Worm (Caenorhabditis elegans) whole organism, L4 larva: ENCODE data around the gene F46H5.11.

Experiments
- D1046.2 ChIP-seq: fragments of 200-800 bp; sonication (Bioruptor generic); IDR thresholded peaks from 2 replicates; pipeline ENCODE4 v1.3.6; 2022; ENCODE audit warnings: missing genetic modification characterization, missing compliant biosample characterization
- F10B5.3 ChIP-seq: sonication (generic microtip); optimal IDR thresholded peaks from 2 replicates; lab custom pipeline; 2016; ENCODE audit warnings: mild to moderate bottlenecking, missing genetic modification characterization, missing compliant biosample characterization
- F26F4.8 ChIP-seq: fragments of 200-800 bp; sonication (Bioruptor generic); conservative IDR thresholded peaks from 2 replicates; pipeline ENCODE4 v1.3.6; 2022; ENCODE audit warnings: missing genetic modification characterization, missing compliant biosample characterization
- F37D6.2 ChIP-seq: sonication (generic microtip); optimal IDR thresholded peaks from 2 replicates; lab custom pipeline; 2016; ENCODE audit warnings: mild to moderate bottlenecking, missing genetic modification characterization, missing compliant biosample characterization
- F49E8.2 ChIP-seq: sonication (generic microtip); optimal IDR thresholded peaks from 2 replicates; lab custom pipeline; 2016; ENCODE audit warnings: missing compliant biosample characterization, mild to moderate bottlenecking, missing genetic modification characterization, borderline replicate concordance
- R02D3.7 ChIP-seq: fragments of 150-350 bp; sonication (generic microtip); optimal IDR thresholded peaks from 3 replicates; lab custom pipeline; 2014; ENCODE audit warnings: missing biosample characterization, missing genetic modification characterization
- Y48G9A.11 ChIP-seq: fragments of 200-800 bp; sonication (Bioruptor generic); IDR thresholded peaks from 2 replicates; pipeline ENCODE4 v1.3.6; 2022; ENCODE audit warnings: missing genetic modification reagents, missing genetic modification characterization, missing compliant biosample characterization
- Y75B8A.6 ChIP-seq: fragments of 200-800 bp; sonication (Bioruptor generic); IDR thresholded peaks from 2 replicates; pipeline ENCODE4 v1.3.6; 2022; ENCODE audit warnings: missing genetic modification reagents, missing genetic modification characterization, missing compliant biosample characterization
- ZK337.2 ChIP-seq: fragments of 200-800 bp; sonication (Bioruptor generic); IDR thresholded peaks from 2 replicates; pipeline ENCODE4 v1.3.6; 2022; ENCODE audit warnings: missing genetic modification reagents, missing genetic modification characterization, missing compliant biosample characterization
- ZK546.5 ChIP-seq, 2 experiments: sonication (generic microtip); optimal IDR thresholded peaks; 2 replicates each; lab custom pipeline; 2017; ENCODE audit warnings: missing biosample characterization in 2 of 2, missing genetic modification characterization in 2 of 2
- aha-1 ChIP-seq: fragments of 150-350 bp; peaks from one replicate; lab custom pipeline; 2014; ENCODE audit warnings: missing biosample characterization, missing genetic modification characterization
- aly-2 ChIP-seq: sonication (generic microtip); optimal IDR thresholded peaks from 2 replicates; lab custom pipeline; 2018; ENCODE audit warnings: missing biosample characterization, missing genetic modification characterization
- ama-1 ChIP-seq: fragments of 150-350 bp; optimal IDR thresholded peaks from 2 replicates; lab custom pipeline; 2014; ENCODE audit warnings: inconsistent platforms, mixed read lengths
- ceh-20 ChIP-seq: fragments of 200-800 bp; sonication (Bioruptor generic); IDR thresholded peaks from 2 replicates; pipeline ENCODE4 v1.3.6; 2022; ENCODE audit warnings: missing genetic modification reagents, missing genetic modification characterization, missing compliant biosample characterization
- ceh-82 ChIP-seq: sonication (generic microtip); optimal IDR thresholded peaks from 2 replicates; lab custom pipeline; 2017; ENCODE audit warnings: missing biosample characterization, missing genetic modification characterization
- ctbp-1 ChIP-seq: fragments of 200-800 bp; sonication (Bioruptor generic); IDR thresholded peaks from 2 replicates; pipeline ENCODE4 v1.3.6; 2022; ENCODE audit warnings: missing genetic modification reagents, missing genetic modification characterization, missing compliant biosample characterization
- daf-16 ChIP-seq, 3 experiments: sonication (generic microtip); optimal IDR thresholded peaks; 2 replicates each; lab custom pipeline; 2016 to 2017; ENCODE audit warnings: missing genetic modification characterization in 3 of 3, missing genetic modification reagents in 3 of 3, mild to moderate bottlenecking in 2 of 3, missing compliant biosample characterization in 2 of 3, missing biosample characterization in 1 of 3, moderate library complexity in 1 of 3
- daf-19 ChIP-seq: fragments of 200-800 bp; sonication (Bioruptor generic); conservative IDR thresholded peaks from 2 replicates; pipeline ENCODE4 v1.3.6; 2022; ENCODE audit warnings: missing genetic modification characterization, missing compliant biosample characterization
- dmd-6 ChIP-seq: fragments of 200-800 bp; sonication (Bioruptor generic); IDR thresholded peaks from 2 replicates; pipeline ENCODE4 v1.3.6; 2022; ENCODE audit warnings: missing genetic modification reagents, missing genetic modification characterization, missing compliant biosample characterization
- dmd-9 ChIP-seq: fragments of 200-800 bp; sonication (Bioruptor generic); IDR thresholded peaks from 2 replicates; pipeline ENCODE4 v1.3.6; 2022; ENCODE audit warnings: missing genetic modification reagents, missing genetic modification characterization, missing compliant biosample characterization
- dpl-1 ChIP-seq: fragments of 150-350 bp; optimal IDR thresholded peaks from 2 replicates; lab custom pipeline; 2014; ENCODE audit warnings: missing biosample characterization, missing genetic modification reagents, missing genetic modification characterization
- dve-1 ChIP-seq: sonication (generic microtip); optimal IDR thresholded peaks from 2 replicates; lab custom pipeline; 2017; ENCODE audit warnings: antibody characterized with exemption, mild to moderate bottlenecking, missing genetic modification characterization, missing compliant biosample characterization; ENCODE audit not compliant: insufficient read depth
- egl-43 ChIP-seq: fragments of 200-800 bp; sonication (Bioruptor generic); IDR thresholded peaks from 2 replicates; pipeline ENCODE4 v1.3.6; 2022; ENCODE audit warnings: missing genetic modification reagents, missing genetic modification characterization, missing compliant biosample characterization
- hif-1 ChIP-seq, 2 experiments: sonication (generic microtip); optimal IDR thresholded peaks; 2 replicates each; lab custom pipeline; 2016 to 2017; ENCODE audit warnings: missing compliant biosample characterization in 2 of 2, missing genetic modification characterization in 2 of 2, missing genetic modification reagents in 2 of 2, missing genotype in 2 of 2, mild to moderate bottlenecking in 1 of 2
- hlh-30 ChIP-seq: sonication (generic microtip); optimal IDR thresholded peaks from 2 replicates; lab custom pipeline; 2017; ENCODE audit warnings: antibody characterized with exemption, mild to moderate bottlenecking, missing genetic modification characterization, missing compliant biosample characterization; ENCODE audit not compliant: insufficient read depth
- hmg-1.1 ChIP-seq: fragments of 200-800 bp; sonication (Bioruptor generic); IDR thresholded peaks from 2 replicates; pipeline ENCODE4 v1.3.6; 2022; ENCODE audit warnings: missing genetic modification reagents, missing genetic modification characterization, missing compliant biosample characterization
- lim-7 ChIP-seq: fragments of 200-800 bp; sonication (Bioruptor generic); IDR thresholded peaks from 2 replicates; pipeline ENCODE4 v1.3.6; 2022; ENCODE audit warnings: missing genetic modification characterization, missing compliant biosample characterization
- lin-1 ChIP-seq: fragments of 200-800 bp; sonication (Bioruptor generic); IDR thresholded peaks from 2 replicates; pipeline ENCODE4 v1.3.6; 2022; ENCODE audit warnings: missing genetic modification reagents, missing genetic modification characterization, missing compliant biosample characterization
- lin-13 ChIP-seq: fragments of 150-350 bp; optimal IDR thresholded peaks from 2 replicates; lab custom pipeline; 2014; ENCODE audit warnings: missing biosample characterization, missing genetic modification reagents, missing genetic modification characterization
- lin-15B ChIP-seq: fragments of 150-350 bp; sonication (generic microtip); optimal IDR thresholded peaks from 3 replicates; lab custom pipeline; 2014; ENCODE audit warnings: missing biosample characterization, missing genetic modification characterization
- lin-29 ChIP-seq: fragments of 200-800 bp; sonication (Bioruptor generic); IDR thresholded peaks from 2 replicates; pipeline ENCODE4 v1.3.6; 2022; ENCODE audit warnings: missing genetic modification reagents, missing genetic modification characterization, missing compliant biosample characterization
- lin-38 ChIP-seq: fragments of 200-800 bp; sonication (Bioruptor generic); IDR thresholded peaks from 2 replicates; pipeline ENCODE4 v1.3.6; 2022; ENCODE audit warnings: missing genetic modification reagents, missing genetic modification characterization, missing compliant biosample characterization
- mxl-3 ChIP-seq: fragments of 200-800 bp; sonication (Bioruptor generic); optimal IDR thresholded peaks from 2 replicates; lab custom pipeline; 2018; ENCODE audit warnings: mild to moderate bottlenecking, missing genetic modification characterization, missing compliant biosample characterization
- nhr-111 ChIP-seq: fragments of 200-800 bp; sonication (Bioruptor generic); optimal IDR thresholded peaks from 2 replicates; lab custom pipeline; 2018; ENCODE audit warnings: mild to moderate bottlenecking, missing genetic modification characterization, missing compliant biosample characterization
- nhr-237 ChIP-seq: sonication (generic microtip); optimal IDR thresholded peaks from 2 replicates; lab custom pipeline; 2017; ENCODE audit warnings: missing biosample characterization, missing genetic modification characterization
- nhr-25 ChIP-seq: sonication (generic microtip); optimal IDR thresholded peaks from 2 replicates; lab custom pipeline; 2017; ENCODE audit warnings: missing genetic modification characterization, mild to moderate bottlenecking, missing compliant biosample characterization, antibody characterized with exemption, moderate library complexity, borderline replicate concordance; ENCODE audit not compliant: insufficient read depth
- nhr-48 ChIP-seq: sonication (generic microtip); optimal IDR thresholded peaks from 2 replicates; lab custom pipeline; 2016; ENCODE audit warnings: mild to moderate bottlenecking, missing genetic modification characterization, missing compliant biosample characterization
- nhr-6 ChIP-seq: fragments of 150-350 bp; optimal IDR thresholded peaks from 2 replicates; lab custom pipeline; 2014; ENCODE audit warnings: missing biosample characterization, missing genetic modification characterization
- set-16 ChIP-seq: fragments of 200-800 bp; sonication (Bioruptor generic); IDR thresholded peaks from 2 replicates; pipeline ENCODE4 v1.3.6; 2022; ENCODE audit warnings: missing genetic modification reagents, missing genetic modification characterization, missing compliant biosample characterization
- skn-1 ChIP-seq: fragments of 150-350 bp; optimal IDR thresholded peaks from 2 replicates; lab custom pipeline; 2014; ENCODE audit warnings: missing biosample characterization, missing genetic modification characterization
- snpc-1.2 ChIP-seq: fragments of 200-800 bp; sonication (Bioruptor generic); IDR thresholded peaks from 2 replicates; pipeline ENCODE4 v1.3.6; 2022; ENCODE audit warnings: missing genetic modification reagents, missing genetic modification characterization, missing compliant biosample characterization
- snpc-4 ChIP-seq: fragments of 150-350 bp; optimal IDR thresholded peaks from 2 replicates; lab custom pipeline; 2014; ENCODE audit warnings: missing biosample characterization, missing genetic modification characterization
- spr-3 ChIP-seq: fragments of 200-800 bp; sonication (Bioruptor generic); optimal IDR thresholded peaks from 2 replicates; lab custom pipeline; 2018; ENCODE audit warnings: mild to moderate bottlenecking, missing genetic modification characterization, missing compliant biosample characterization
- unc-130 ChIP-seq: sonication (generic microtip); optimal IDR thresholded peaks from 2 replicates; lab custom pipeline; 2016; ENCODE audit warnings: missing genetic modification reagents, missing genetic modification characterization, missing compliant biosample characterization
- unc-39 ChIP-seq: sonication (generic microtip); optimal IDR thresholded peaks from 2 replicates; lab custom pipeline; 2017; ENCODE audit warnings: missing biosample characterization, missing genetic modification characterization
- unc-62 ChIP-seq, 3 experiments: fragments of 150-350 bp in 1 of 3; sonication (generic microtip); optimal IDR thresholded peaks in 2 of 3; peaks in 1 of 3; 1 replicate in 1 of 3; 2 replicates in 2 of 3; lab custom pipeline; 2014 to 2017; ENCODE audit warnings: missing biosample characterization in 3 of 3, missing genetic modification characterization in 3 of 3, missing genetic modification reagents in 3 of 3, missing genotype in 1 of 3
- vab-7 ChIP-seq: fragments of 200-800 bp; sonication (Bioruptor generic); IDR thresholded peaks from 2 replicates; pipeline ENCODE4 v1.3.6; 2022; ENCODE audit warnings: missing genetic modification reagents, missing genetic modification characterization, missing compliant biosample characterization
- zag-1 ChIP-seq: fragments of 150-350 bp; optimal IDR thresholded peaks from 2 replicates; lab custom pipeline; 2014; ENCODE audit warnings: missing biosample characterization, missing genetic modification characterization
- zfp-2 ChIP-seq: sonication (generic microtip); optimal IDR thresholded peaks from 2 replicates; lab custom pipeline; 2016; ENCODE audit warnings: mild to moderate bottlenecking, missing genetic modification characterization, missing compliant biosample characterization
- ztf-11 ChIP-seq: fragments of 150-350 bp; optimal IDR thresholded peaks from 2 replicates; lab custom pipeline; 2014; ENCODE audit warnings: missing biosample characterization, missing genetic modification characterization

Gene F46H5.11

ce11 chrX:7234723-7235203 is 37.1 kb downstream of the F46H5.11 start (continued):
- no peak for TF ChIP-seq lin-15B (tag; lab: Kevin White, UChicago)
- no peak for TF ChIP-seq zfp-2 (tag; lab: Kevin White, UChicago)
- peak; percentile 60 for TF ChIP-seq set-16 (GFP tag; lab: Robert Waterston, UW)
- TF ChIP-seq ZK546.5 (tag; optimal IDR thresholded peaks at IDR 0.05; lab: Kevin White, UChicago), result no peak
- peak; percentile 59; the same call in 1 of the 2 replicates for TF ChIP-seq ctbp-1
- no peak for TF ChIP-seq aly-2
- no peak for TF ChIP-seq ceh-20
- TF ChIP-seq unc-130 (GFP tag; lab: Kevin White, UChicago), result no peak
- peak; percentile 12 for TF ChIP-seq dve-1 (tag; lab: Kevin White, UChicago)
- TF ChIP-seq nhr-111, result no peak
- no peak for TF ChIP-seq Y75B8A.6
- TF ChIP-seq unc-62 (GFP tag; optimal IDR thresholded peaks at IDR 0.05 in 1 of 2; lab: Kevin White, UChicago), result no peak
- no peak for TF ChIP-seq unc-62 (tag; optimal IDR thresholded peaks at IDR 0.05; lab: Kevin White, UChicago)
- no peak for TF ChIP-seq ama-1 (lab: Kevin White, UChicago)
- TF ChIP-seq F49E8.2 (tag; lab: Kevin White, UChicago), result no peak
- TF ChIP-seq dpl-1 (GFP tag; lab: Kevin White, UChicago), result no peak
- TF ChIP-seq daf-19, result no peak
- no peak for TF ChIP-seq nhr-25
- TF ChIP-seq hmg-1.1 (GFP tag; lab: Robert Waterston, UW), result peak; percentile 79
- peak; percentile 51; the same call in 1 of the 2 replicates for TF ChIP-seq dmd-6 (GFP tag; lab: Robert Waterston, UW)
- peak; percentile 99 for TF ChIP-seq aha-1
- no peak for TF ChIP-seq nhr-48
- TF ChIP-seq lin-38, result no peak
- no peak for TF ChIP-seq unc-39 (tag; lab: Kevin White, UChicago)
- no peak for TF ChIP-seq F26F4.8 (GFP tag; lab: Robert Waterston, UW)
- 0 out of 2 replicates have a peak, but pooled peaks have one; percentile 22 for TF ChIP-seq lin-1 (GFP tag; lab: Robert Waterston, UW)
- TF ChIP-seq nhr-237 (tag; lab: Kevin White, UChicago), result no peak
- TF ChIP-seq snpc-1.2 (GFP tag; lab: Robert Waterston, UW), result peak; percentile 30; the same call in 1 of the 2 replicates
- no peak for TF ChIP-seq snpc-4 (tag; lab: Kevin White, UChicago)
- no peak for TF ChIP-seq spr-3 (GFP tag; lab: Kevin White, UChicago)
- peak; percentile 74 for TF ChIP-seq F37D6.2 (tag; lab: Kevin White, UChicago)
- no peak for TF ChIP-seq ZK337.2 (GFP tag; lab: Robert Waterston, UW)
- peak in 1 of 2 experiments; percentile 78 for TF ChIP-seq hif-1 (tag; optimal IDR thresholded peaks at IDR 0.05; lab: Kevin White, UChicago)
- TF ChIP-seq D1046.2 (GFP tag; lab: Robert Waterston, UW), result no peak
- no peak for TF ChIP-seq F10B5.3 (tag; lab: Kevin White, UChicago)
- TF ChIP-seq mxl-3, result peak; percentile 19
- no peak for TF ChIP-seq lin-29
- peak; percentile 37 for TF ChIP-seq nhr-6 (tag; lab: Kevin White, UChicago)
- TF ChIP-seq R02D3.7, result no peak
- TF ChIP-seq zag-1 (tag; lab: Kevin White, UChicago), result no peak
- TF ChIP-seq egl-43 (GFP tag; lab: Robert Waterston, UW), result peak; percentile 49; the same call in 1 of the 2 replicates
- TF ChIP-seq hlh-30 (tag; lab: Kevin White, UChicago), result peak; percentile 37
- TF ChIP-seq lin-13, result no peak
- TF ChIP-seq daf-16 (GFP tag; optimal IDR thresholded peaks at IDR 0.05; lab: Kevin White, UChicago), result peak in 1 of 2 experiments; percentile 36
- TF ChIP-seq daf-16 (tag; optimal IDR thresholded peaks at IDR 0.05; lab: Kevin White, UChicago), result peak; percentile 64
- no peak for TF ChIP-seq ztf-11 (tag; lab: Kevin White, UChicago)
- no peak for TF ChIP-seq vab-7 (GFP tag; lab: Robert Waterston, UW)
- TF ChIP-seq ceh-82 (tag; lab: Kevin White, UChicago), result no peak
- no peak for TF ChIP-seq lim-7 (GFP tag; lab: Robert Waterston, UW)
- no peak for TF ChIP-seq Y48G9A.11 (GFP tag; lab: Robert Waterston, UW)
- TF ChIP-seq skn-1 (tag; lab: Kevin White, UChicago), result no peak
- no peak for TF ChIP-seq dmd-9 (GFP tag; lab: Robert Waterston, UW)
- TF ChIP-seq, all 104 proteins: peak for 30
